Worm (Caenorhabditis elegans) whole organism, early embryonic: Measurements from ENCODE around the gene oac-3.

Experiments
- B0310.2 ChIP-seq: sonication (generic microtip); optimal IDR thresholded peaks from 2 replicates; lab custom pipeline; 2016; ENCODE audit warnings: mild to moderate bottlenecking, missing genetic modification characterization, missing compliant biosample characterization
- F13C5.2 ChIP-seq: sonication (generic microtip); optimal IDR thresholded peaks from 2 replicates; lab custom pipeline; 2017; ENCODE audit warnings: mild to moderate bottlenecking, missing genetic modification characterization, inconsistent platforms, missing compliant biosample characterization
- aly-1 ChIP-seq: sonication (generic microtip); optimal IDR thresholded peaks from 2 replicates; lab custom pipeline; 2016; ENCODE audit warnings: missing genetic modification characterization, missing compliant biosample characterization
- ama-1 ChIP-seq: fragments of 150-350 bp; optimal IDR thresholded peaks from 2 replicates; lab custom pipeline; 2014
- ceh-13 ChIP-seq: fragments of 200-800 bp; sonication (Bioruptor generic); optimal IDR thresholded peaks from 2 replicates; lab custom pipeline; 2018; ENCODE audit warnings: mild to moderate bottlenecking, missing genetic modification characterization, missing compliant biosample characterization
- ceh-36 ChIP-seq: sonication (generic microtip); optimal IDR thresholded peaks from 2 replicates; lab custom pipeline; 2016; ENCODE audit warnings: missing genetic modification characterization, inconsistent platforms, missing compliant biosample characterization
- ets-7 ChIP-seq: sonication (generic microtip); optimal IDR thresholded peaks from 2 replicates; lab custom pipeline; 2016; ENCODE audit warnings: missing genotype, missing genetic modification characterization, missing compliant biosample characterization
- flt-1 ChIP-seq: fragments of 200-800 bp; sonication (Bioruptor generic); IDR thresholded peaks from 2 replicates; pipeline ENCODE4 v1.3.6; 2022; ENCODE audit warnings: missing genetic modification characterization, missing compliant biosample characterization
- hmbx-1 ChIP-seq: sonication (generic microtip); optimal IDR thresholded peaks from 2 replicates; lab custom pipeline; 2016; ENCODE audit warnings: mild to moderate bottlenecking, missing genetic modification characterization, missing compliant biosample characterization
- hmg-4 ChIP-seq: fragments of 200-800 bp; sonication (Bioruptor generic); optimal IDR thresholded peaks from 2 replicates; lab custom pipeline; 2018; ENCODE audit warnings: mild to moderate bottlenecking, missing genetic modification characterization, missing compliant biosample characterization
- hnd-1 ChIP-seq: sonication (generic microtip); optimal IDR thresholded peaks from 2 replicates; lab custom pipeline; 2016; ENCODE audit warnings: missing genetic modification characterization, missing compliant biosample characterization
- pes-1 ChIP-seq: fragments of 200-800 bp; sonication (Bioruptor generic); IDR thresholded peaks from 2 replicates; pipeline ENCODE4 v1.3.6; 2022; ENCODE audit warnings: missing genetic modification reagents, missing genetic modification characterization, missing compliant biosample characterization
- scrt-1 ChIP-seq: fragments of 200-800 bp; sonication (Bioruptor generic); IDR thresholded peaks from 2 replicates; pipeline ENCODE4 v1.3.6; 2022; ENCODE audit warnings: missing genetic modification characterization, missing compliant biosample characterization
- sea-1 ChIP-seq: fragments of 200-800 bp; sonication (Bioruptor generic); conservative IDR thresholded peaks from 2 replicates; pipeline ENCODE4 v1.3.6; 2022; ENCODE audit warnings: missing genetic modification characterization, missing compliant biosample characterization
- tbx-11 ChIP-seq: fragments of 200-800 bp; sonication (Bioruptor generic); IDR thresholded peaks from 2 replicates; pipeline ENCODE4 v1.3.6; 2022; ENCODE audit warnings: missing genetic modification characterization, missing compliant biosample characterization
- tbx-37 ChIP-seq: fragments of 200-800 bp; sonication (Bioruptor generic); conservative IDR thresholded peaks from 2 replicates; pipeline ENCODE4 v1.3.6; 2022; ENCODE audit warnings: missing genetic modification reagents, missing genetic modification characterization, missing compliant biosample characterization
- tra-4 ChIP-seq: sonication (generic microtip); optimal IDR thresholded peaks from 2 replicates; lab custom pipeline; 2017; ENCODE audit warnings: missing genetic modification characterization, missing compliant biosample characterization

Gene oac-3

ce11 chrV:13915390-13915789 is 16.1 kb downstream of the oac-3 start, which contains the start of gene gcy-32:
Gene gcy-32 (minus strand): TSS chrV:13915490.
- TF ChIP-seq scrt-1 (GFP tag; lab: Robert Waterston, UW): no peak
- TF ChIP-seq ceh-36 (tag; lab: Kevin White, UChicago): no peak
- no peak for TF ChIP-seq hmbx-1 (tag; lab: Kevin White, UChicago)
- no peak for TF ChIP-seq tbx-11 (GFP tag; lab: Robert Waterston, UW)

DNA sequence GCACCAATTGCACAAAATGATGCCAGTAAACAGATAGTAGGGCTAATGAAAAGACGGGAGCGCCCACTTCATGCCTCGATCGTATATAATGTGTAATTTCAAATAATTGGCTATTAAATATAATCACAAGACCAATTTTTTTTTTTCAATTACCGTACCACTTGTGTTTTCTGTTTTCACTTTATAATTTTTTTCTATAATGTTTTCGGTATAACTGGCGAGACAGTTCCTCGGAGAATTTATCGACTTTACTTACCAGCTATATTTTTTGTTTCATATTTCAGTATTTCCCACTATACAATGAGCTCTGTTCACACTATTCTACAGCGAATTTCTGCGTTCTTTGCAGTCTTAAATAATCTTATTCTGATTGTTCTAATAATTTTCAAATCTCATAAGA is 16.9 kb downstream of the oac-3 start, which contains the start of gene str-252:
Gene str-252, plus strand, starts transcription at position 301 of the 400 bp plus-strand sequence.
- no peak for TF ChIP-seq tbx-11 (GFP tag; lab: Robert Waterston, UW)
- no peak for TF ChIP-seq tbx-37 (GFP tag; lab: Robert Waterston, UW)
- no peak for TF ChIP-seq scrt-1 (GFP tag; lab: Robert Waterston, UW)
- no peak for TF ChIP-seq sea-1 (GFP tag; lab: Robert Waterston, UW)
- TF ChIP-seq ceh-13 (GFP tag; lab: Kevin White, UChicago): no peak
- no peak for TF ChIP-seq tra-4 (tag; lab: Kevin White, UChicago)
- no peak for TF ChIP-seq F13C5.2 (tag; lab: Kevin White, UChicago)
- no peak for TF ChIP-seq aly-1 (tag; lab: Kevin White, UChicago)
- TF ChIP-seq flt-1 (GFP tag; lab: Robert Waterston, UW): no peak
- no peak for TF ChIP-seq hnd-1 (tag; lab: Kevin White, UChicago)
- no peak for TF ChIP-seq ceh-36 (tag; lab: Kevin White, UChicago)
- no peak for TF ChIP-seq pes-1 (GFP tag; lab: Robert Waterston, UW)
- TF ChIP-seq ama-1 (lab: Kevin White, UChicago): no peak

DNA sequence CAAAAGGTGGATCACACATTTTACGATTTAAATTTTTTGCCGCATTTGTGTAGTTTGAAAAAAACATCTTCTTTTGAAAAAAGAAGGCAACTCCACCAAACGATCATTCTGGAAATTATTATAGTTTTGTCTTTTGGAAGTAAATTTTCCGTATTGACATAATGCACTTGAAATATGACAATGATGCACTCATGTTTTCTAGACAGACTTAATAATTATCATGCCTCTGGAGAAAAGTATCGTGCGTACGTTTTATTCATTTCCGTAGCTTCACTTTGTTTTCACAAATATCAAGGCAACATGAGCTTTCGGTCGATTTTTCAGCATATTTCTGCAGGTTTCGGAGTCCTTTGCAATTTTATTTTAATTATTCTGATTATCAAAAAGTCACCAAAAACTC is 19.0 kb downstream of the oac-3 start, which contains the start of gene str-250:
Gene str-250, plus strand, starts transcription at position 301 of the 400 bp plus-strand sequence.
- no peak for TF ChIP-seq pes-1 (GFP tag; lab: Robert Waterston, UW)
- no peak for TF ChIP-seq hnd-1 (tag; lab: Kevin White, UChicago)
- no peak for TF ChIP-seq sea-1 (GFP tag; lab: Robert Waterston, UW)
- no peak for TF ChIP-seq B0310.2 (tag; lab: Kevin White, UChicago)
- TF ChIP-seq aly-1 (tag; lab: Kevin White, UChicago): no peak
- TF ChIP-seq tbx-11 (GFP tag; lab: Robert Waterston, UW): no peak
- TF ChIP-seq tra-4 (tag; lab: Kevin White, UChicago): no peak
- no peak for TF ChIP-seq tbx-37 (GFP tag; lab: Robert Waterston, UW)
- TF ChIP-seq flt-1 (GFP tag; lab: Robert Waterston, UW): no peak
- no peak for TF ChIP-seq ama-1 (lab: Kevin White, UChicago)
- no peak for TF ChIP-seq ceh-36 (tag; lab: Kevin White, UChicago)
- TF ChIP-seq ets-7 (tag; lab: Kevin White, UChicago): no peak
- TF ChIP-seq hmbx-1 (tag; lab: Kevin White, UChicago): no peak
- TF ChIP-seq hmg-4 (GFP tag; lab: Kevin White, UChicago): no peak
- TF ChIP-seq scrt-1 (GFP tag; lab: Robert Waterston, UW): no peak
- TF ChIP-seq F13C5.2 (tag; lab: Kevin White, UChicago): no peak
- no peak for TF ChIP-seq ceh-13 (GFP tag; lab: Kevin White, UChicago)

ce11 chrV:13920730-13921129 is 21.4 kb downstream of the oac-3 start, which contains the start of gene srx-42:
Gene srx-42 (plus strand): TSS chrV:13921030.
- TF ChIP-seq B0310.2 (tag; lab: Kevin White, UChicago) (no peak), aly-1 (tag; lab: Kevin White, UChicago) (no peak), hmg-4 (GFP tag; lab: Kevin White, UChicago) (no peak), ceh-13 (GFP tag; lab: Kevin White, UChicago) (no peak), ama-1 (lab: Kevin White, UChicago) (no peak), scrt-1 (GFP tag; lab: Robert Waterston, UW) (no peak), sea-1 (GFP tag; lab: Robert Waterston, UW) (no peak), flt-1 (GFP tag; lab: Robert Waterston, UW) (no peak)

- no peak for TF ChIP-seq hmbx-1 (tag; lab: Kevin White, UChicago)
- TF ChIP-seq sea-1 (GFP tag; lab: Robert Waterston, UW): no peak
- no peak for TF ChIP-seq tra-4 (tag; lab: Kevin White, UChicago)
- TF ChIP-seq hmg-4 (GFP tag; lab: Kevin White, UChicago): no peak
- TF ChIP-seq scrt-1 (GFP tag; lab: Robert Waterston, UW): no peak
- no peak for TF ChIP-seq F13C5.2 (tag; lab: Kevin White, UChicago)
- no peak for TF ChIP-seq B0310.2 (tag; lab: Kevin White, UChicago)
- no peak for TF ChIP-seq tbx-11 (GFP tag; lab: Robert Waterston, UW)
- no peak for TF ChIP-seq ama-1 (lab: Kevin White, UChicago)
- TF ChIP-seq flt-1 (GFP tag; lab: Robert Waterston, UW): no peak
- no peak for TF ChIP-seq hnd-1 (tag; lab: Kevin White, UChicago)
- no peak for TF ChIP-seq aly-1 (tag; lab: Kevin White, UChicago)
- no peak for TF ChIP-seq ceh-36 (tag; lab: Kevin White, UChicago)
- TF ChIP-seq ceh-13 (GFP tag; lab: Kevin White, UChicago): no peak
- no peak for TF ChIP-seq ets-7 (tag; lab: Kevin White, UChicago)
- TF ChIP-seq tbx-37 (GFP tag; lab: Robert Waterston, UW): no peak
- no peak for TF ChIP-seq pes-1 (GFP tag; lab: Robert Waterston, UW)
These were observed 24.5 kb downstream of the oac-3 start, which contains the start of gene srxa-11 for ce11 chrV:13923851-13924250. Gene srxa-11 (plus strand): TSS chrV:13924151.

- no peak for TF ChIP-seq hnd-1 (tag; lab: Kevin White, UChicago)
- no peak for TF ChIP-seq scrt-1 (GFP tag; lab: Robert Waterston, UW)
- TF ChIP-seq ceh-36 (tag; lab: Kevin White, UChicago): no peak
- TF ChIP-seq sea-1 (GFP tag; lab: Robert Waterston, UW): no peak
- no peak for TF ChIP-seq pes-1 (GFP tag; lab: Robert Waterston, UW)
- no peak for TF ChIP-seq aly-1 (tag; lab: Kevin White, UChicago)
- TF ChIP-seq flt-1 (GFP tag; lab: Robert Waterston, UW): no peak
- no peak for TF ChIP-seq hmbx-1 (tag; lab: Kevin White, UChicago)
- no peak for TF ChIP-seq tra-4 (tag; lab: Kevin White, UChicago)
- no peak for TF ChIP-seq B0310.2 (tag; lab: Kevin White, UChicago)
- no peak for TF ChIP-seq hmg-4 (GFP tag; lab: Kevin White, UChicago)
- no peak for TF ChIP-seq tbx-11 (GFP tag; lab: Robert Waterston, UW)
- TF ChIP-seq ets-7 (tag; lab: Kevin White, UChicago): no peak
- TF ChIP-seq F13C5.2 (tag; lab: Kevin White, UChicago): no peak
- no peak for TF ChIP-seq ceh-13 (GFP tag; lab: Kevin White, UChicago)
These were observed 27.1 kb downstream of the oac-3 start, which contains the start of gene srxa-12 for ce11 chrV:13926398-13926797. Gene srxa-12 (plus strand): TSS chrV:13926698.
